Worm (Caenorhabditis elegans) whole organism, mixed stage, embryonic: ENCODE data around the gene eng-1.

ENCODE experiments used
- ceh-83 ChIP-seq: fragments of 200-800 bp; sonication (Bioruptor generic); optimal IDR thresholded peaks from 2 replicates; lab custom pipeline; 2018; ENCODE audit warnings: mild to moderate bottlenecking, missing genetic modification characterization, missing compliant biosample characterization
- mep-1 ChIP-seq: fragments of 150-350 bp; optimal IDR thresholded peaks from 2 replicates; lab custom pipeline; 2017; ENCODE audit warnings: missing biosample characterization, missing genetic modification reagents, missing genetic modification characterization, inconsistent platforms
- nhr-28 ChIP-seq: fragments of 150-350 bp; optimal IDR thresholded peaks from 2 replicates; lab custom pipeline; 2014; ENCODE audit warnings: missing biosample characterization, missing genetic modification characterization
- nhr-76 ChIP-seq: sonication (generic microtip); optimal IDR thresholded peaks from 2 replicates; lab custom pipeline; 2017; ENCODE audit warnings: missing biosample characterization, missing genetic modification characterization
- sem-2 ChIP-seq: fragments of 200-800 bp; sonication (Bioruptor generic); optimal IDR thresholded peaks from 2 replicates; lab custom pipeline; 2018; ENCODE audit warnings: mild to moderate bottlenecking, missing genetic modification characterization, missing compliant biosample characterization
- snpc-4 ChIP-seq: fragments of 150-350 bp; optimal IDR thresholded peaks from 2 replicates; lab custom pipeline; 2014; ENCODE audit warnings: missing biosample characterization, missing genetic modification characterization
- unc-39 ChIP-seq: fragments of 150-350 bp; optimal IDR thresholded peaks from 2 replicates; lab custom pipeline; 2014; ENCODE audit warnings: missing biosample characterization, missing genetic modification characterization

- TF ChIP-seq nhr-28 (tag; lab: Kevin White, UChicago) (no peak), sem-2 (GFP tag; lab: Kevin White, UChicago) (no peak), unc-39 (tag; lab: Kevin White, UChicago) (no peak), nhr-76 (no peak), snpc-4 (tag; lab: Kevin White, UChicago) (no peak), mep-1 (no peak), ceh-83 (GFP tag; lab: Kevin White, UChicago) (no peak)
These were observed 14.5 kb upstream of the eng-1 start, which contains the start of gene F01F1.14 for ce11 chrIII:5882823-5883222.
